Worm (Caenorhabditis elegans) whole organism, L4 larva: Measurements from ENCODE around the gene svh-5.

Experiments
- D1046.2 ChIP-seq: fragments of 200-800 bp; sonication (Bioruptor generic); IDR thresholded peaks from 2 replicates; pipeline ENCODE4 v1.3.6; 2022; ENCODE audit warnings: missing genetic modification characterization, missing compliant biosample characterization
- F26F4.8 ChIP-seq: fragments of 200-800 bp; sonication (Bioruptor generic); conservative IDR thresholded peaks from 2 replicates; pipeline ENCODE4 v1.3.6; 2022; ENCODE audit warnings: missing genetic modification characterization, missing compliant biosample characterization
- F37D6.2 ChIP-seq: sonication (generic microtip); optimal IDR thresholded peaks from 2 replicates; lab custom pipeline; 2016; ENCODE audit warnings: mild to moderate bottlenecking, missing genetic modification characterization, missing compliant biosample characterization
- aha-1 ChIP-seq: fragments of 150-350 bp; peaks from one replicate; lab custom pipeline; 2014; ENCODE audit warnings: missing biosample characterization, missing genetic modification characterization
- ceh-20 ChIP-seq: fragments of 200-800 bp; sonication (Bioruptor generic); IDR thresholded peaks from 2 replicates; pipeline ENCODE4 v1.3.6; 2022; ENCODE audit warnings: missing genetic modification reagents, missing genetic modification characterization, missing compliant biosample characterization
- daf-16 ChIP-seq, 3 experiments: sonication (generic microtip); optimal IDR thresholded peaks; 2 replicates each; lab custom pipeline; 2016 to 2017; ENCODE audit warnings: missing genetic modification characterization in 3 of 3, missing genetic modification reagents in 3 of 3, mild to moderate bottlenecking in 2 of 3, missing compliant biosample characterization in 2 of 3, missing biosample characterization in 1 of 3, moderate library complexity in 1 of 3
- dmd-6 ChIP-seq: fragments of 200-800 bp; sonication (Bioruptor generic); IDR thresholded peaks from 2 replicates; pipeline ENCODE4 v1.3.6; 2022; ENCODE audit warnings: missing genetic modification reagents, missing genetic modification characterization, missing compliant biosample characterization
- dve-1 ChIP-seq: sonication (generic microtip); optimal IDR thresholded peaks from 2 replicates; lab custom pipeline; 2017; ENCODE audit warnings: antibody characterized with exemption, mild to moderate bottlenecking, missing genetic modification characterization, missing compliant biosample characterization; ENCODE audit not compliant: insufficient read depth
- gei-8 ChIP-seq: fragments of 200-800 bp; sonication (Bioruptor generic); optimal IDR thresholded peaks from 2 replicates; lab custom pipeline; 2018; ENCODE audit warnings: mild to moderate bottlenecking, missing genetic modification characterization, missing compliant biosample characterization
- hif-1 ChIP-seq, 2 experiments: sonication (generic microtip); optimal IDR thresholded peaks; 2 replicates each; lab custom pipeline; 2016 to 2017; ENCODE audit warnings: missing compliant biosample characterization in 2 of 2, missing genetic modification characterization in 2 of 2, missing genetic modification reagents in 2 of 2, missing genotype in 2 of 2, mild to moderate bottlenecking in 1 of 2
- hlh-11 ChIP-seq: fragments of 200-800 bp; sonication (Bioruptor generic); optimal IDR thresholded peaks from 2 replicates; lab custom pipeline; 2018; ENCODE audit warnings: mild to moderate bottlenecking, missing genetic modification characterization, missing compliant biosample characterization
- hlh-30 ChIP-seq: sonication (generic microtip); optimal IDR thresholded peaks from 2 replicates; lab custom pipeline; 2017; ENCODE audit warnings: antibody characterized with exemption, mild to moderate bottlenecking, missing genetic modification characterization, missing compliant biosample characterization; ENCODE audit not compliant: insufficient read depth
- lsy-2 ChIP-seq, 2 experiments: fragments of 150-350 bp in 1 of 2; sonication (generic microtip) in 1 of 2; optimal IDR thresholded peaks; 2 replicates each; lab custom pipeline; 2014 to 2017; ENCODE audit warnings: missing biosample characterization in 2 of 2, missing genetic modification characterization in 2 of 2
- madf-9 ChIP-seq: fragments of 200-800 bp; sonication (Bioruptor generic); conservative IDR thresholded peaks from 2 replicates; pipeline ENCODE4 v1.3.6; 2022; ENCODE audit warnings: missing genetic modification reagents, missing genetic modification characterization, missing compliant biosample characterization
- mdl-1 ChIP-seq, 2 experiments: fragments of 150-350 bp in 1 of 2; sonication (generic microtip) in 1 of 2; optimal IDR thresholded peaks; 2 replicates each; lab custom pipeline; 2014 to 2017; ENCODE audit warnings: missing biosample characterization in 2 of 2, missing genetic modification characterization in 2 of 2
- mep-1 ChIP-seq: fragments of 150-350 bp; sonication (generic microtip); optimal IDR thresholded peaks from 3 replicates; lab custom pipeline; 2014; ENCODE audit warnings: missing biosample characterization, missing genetic modification characterization
- mes-2 ChIP-seq: sonication (generic microtip); optimal IDR thresholded peaks from 2 replicates; lab custom pipeline; 2016; ENCODE audit warnings: missing genotype, mild to moderate bottlenecking, missing genetic modification characterization, missing compliant biosample characterization; ENCODE audit not compliant: poor library complexity, severe bottlenecking
- mxl-2 ChIP-seq: fragments of 200-800 bp; sonication (Bioruptor generic); conservative IDR thresholded peaks from 2 replicates; pipeline ENCODE4 v1.3.6; 2022; ENCODE audit warnings: missing genetic modification reagents, missing genetic modification characterization, missing compliant biosample characterization
- mxl-3 ChIP-seq: fragments of 200-800 bp; sonication (Bioruptor generic); optimal IDR thresholded peaks from 2 replicates; lab custom pipeline; 2018; ENCODE audit warnings: mild to moderate bottlenecking, missing genetic modification characterization, missing compliant biosample characterization
- nhr-10 ChIP-seq: fragments of 150-350 bp; optimal IDR thresholded peaks from 2 replicates; lab custom pipeline; 2014; ENCODE audit warnings: missing biosample characterization, missing genetic modification characterization
- nhr-11 ChIP-seq: fragments of 150-350 bp; optimal IDR thresholded peaks from 2 replicates; lab custom pipeline; 2014; ENCODE audit warnings: missing biosample characterization, missing genetic modification characterization
- nhr-237 ChIP-seq: sonication (generic microtip); optimal IDR thresholded peaks from 2 replicates; lab custom pipeline; 2017; ENCODE audit warnings: missing biosample characterization, missing genetic modification characterization
- nhr-28 ChIP-seq: fragments of 150-350 bp; optimal IDR thresholded peaks from 2 replicates; lab custom pipeline; 2014; ENCODE audit warnings: missing biosample characterization, missing genetic modification characterization
- nhr-6 ChIP-seq: fragments of 150-350 bp; optimal IDR thresholded peaks from 2 replicates; lab custom pipeline; 2014; ENCODE audit warnings: missing biosample characterization, missing genetic modification characterization
- nhr-77 ChIP-seq: fragments of 150-350 bp; optimal IDR thresholded peaks from 2 replicates; lab custom pipeline; 2014; ENCODE audit warnings: missing biosample characterization, missing genetic modification characterization
- pha-4 ChIP-seq, 2 experiments: fragments of 150-350 bp in 1 of 2; fragments of 200-800 bp in 1 of 2; sonication (Bioruptor generic) in 1 of 2; IDR thresholded peaks in 1 of 2; optimal IDR thresholded peaks in 1 of 2; 2 replicates each; pipeline versions ENCODE4 v1.3.6 to Lab custom; 2014 to 2022; ENCODE audit warnings: missing genetic modification characterization in 2 of 2, missing genetic modification reagents in 2 of 2, missing biosample characterization in 1 of 2, missing compliant biosample characterization in 1 of 2
- pqm-1 ChIP-seq: sonication (generic microtip); optimal IDR thresholded peaks from 2 replicates; lab custom pipeline; 2017; ENCODE audit warnings: missing biosample characterization, missing genetic modification characterization
- rbr-2 ChIP-seq: sonication (generic microtip); optimal IDR thresholded peaks from 2 replicates; lab custom pipeline; 2016; ENCODE audit warnings: missing genotype, missing genetic modification characterization, missing compliant biosample characterization
- sdz-12 ChIP-seq: fragments of 200-800 bp; sonication (Bioruptor generic); optimal IDR thresholded peaks from 2 replicates; lab custom pipeline; 2018; ENCODE audit warnings: mild to moderate bottlenecking, missing genetic modification characterization, missing compliant biosample characterization
- unc-62 ChIP-seq, 3 experiments: fragments of 150-350 bp in 1 of 3; sonication (generic microtip); optimal IDR thresholded peaks in 2 of 3; peaks in 1 of 3; 1 replicate in 1 of 3; 2 replicates in 2 of 3; lab custom pipeline; 2014 to 2017; ENCODE audit warnings: missing biosample characterization in 3 of 3, missing genetic modification characterization in 3 of 3, missing genetic modification reagents in 3 of 3, missing genotype in 1 of 3
- vab-7 ChIP-seq: fragments of 200-800 bp; sonication (Bioruptor generic); IDR thresholded peaks from 2 replicates; pipeline ENCODE4 v1.3.6; 2022; ENCODE audit warnings: missing genetic modification reagents, missing genetic modification characterization, missing compliant biosample characterization

The svh-5 gene

ce11 chrX:15376580-15376979 lies 1.0 kb downstream of the svh-5 start:
- peak in 1 of 2 experiments; percentile 3 for TF ChIP-seq lsy-2 (tag; optimal IDR thresholded peaks at IDR 0.05; lab: Kevin White, UChicago)
- TF ChIP-seq aha-1, result peak; percentile 11
- TF ChIP-seq rbr-2, result peak; percentile 42
- TF ChIP-seq vab-7 (GFP tag; lab: Robert Waterston, UW), result no peak
- peak; percentile 46 for TF ChIP-seq dmd-6
- TF ChIP-seq hif-1 (tag; optimal IDR thresholded peaks at IDR 0.05; lab: Kevin White, UChicago), result peak in 1 of 2 experiments; percentile 13
- TF ChIP-seq mes-2 (tag; lab: Kevin White, UChicago), result peak; percentile 55
- TF ChIP-seq unc-62 (GFP tag; optimal IDR thresholded peaks at IDR 0.05 in 1 of 2; lab: Kevin White, UChicago), result peak in 1 of 2 experiments; percentile 63
- TF ChIP-seq unc-62 (tag; optimal IDR thresholded peaks at IDR 0.05; lab: Kevin White, UChicago), result no peak
- peak; percentile 42 for TF ChIP-seq mxl-3 (GFP tag; lab: Kevin White, UChicago)
- peak; percentile 59 for TF ChIP-seq hlh-11
- no peak for TF ChIP-seq pha-4 (GFP tag; IDR thresholded peaks at IDR 0.05; lab: Robert Waterston, UW)
- peak; percentile 9 for TF ChIP-seq pha-4 (tag; optimal IDR thresholded peaks at IDR 0.05; lab: Kevin White, UChicago)
- no peak for TF ChIP-seq ceh-20
- TF ChIP-seq gei-8 (GFP tag; lab: Kevin White, UChicago), result no peak
- no peak for TF ChIP-seq F37D6.2 (tag; lab: Kevin White, UChicago)
- no peak for TF ChIP-seq madf-9
- TF ChIP-seq nhr-77 (tag; lab: Kevin White, UChicago), result peak; percentile 65
- peak; percentile 52 for TF ChIP-seq hlh-30 (tag; lab: Kevin White, UChicago)
- TF ChIP-seq nhr-11 (tag; lab: Kevin White, UChicago), result no peak
- TF ChIP-seq D1046.2 (GFP tag; lab: Robert Waterston, UW), result no peak
- peak in 1 of 2 experiments; percentile 66 for TF ChIP-seq mdl-1 (tag; optimal IDR thresholded peaks at IDR 0.05; lab: Kevin White, UChicago)
- TF ChIP-seq mep-1, result peak; percentile 30
- peak; percentile 4 for TF ChIP-seq nhr-6
- TF ChIP-seq nhr-28 (tag; lab: Kevin White, UChicago), result peak; percentile 85
- TF ChIP-seq F26F4.8 (GFP tag; lab: Robert Waterston, UW), result no peak
- TF ChIP-seq dve-1 (tag; lab: Kevin White, UChicago), result peak; percentile 40
- no peak for TF ChIP-seq daf-16 (GFP tag; optimal IDR thresholded peaks at IDR 0.05; lab: Kevin White, UChicago)
- peak; percentile 85 for TF ChIP-seq daf-16 (tag; optimal IDR thresholded peaks at IDR 0.05; lab: Kevin White, UChicago)

- TF ChIP-seq pqm-1 (tag; lab: Kevin White, UChicago) (peak; percentile 11), hlh-11 (peak; percentile 35), daf-16 (GFP tag; optimal IDR thresholded peaks at IDR 0.05; lab: Kevin White, UChicago) (no peak), daf-16 (tag; optimal IDR thresholded peaks at IDR 0.05; lab: Kevin White, UChicago) (no peak), mes-2 (tag; lab: Kevin White, UChicago) (peak; percentile 7), pha-4 (GFP tag; IDR thresholded peaks at IDR 0.05; lab: Robert Waterston, UW) (no peak), pha-4 (tag; optimal IDR thresholded peaks at IDR 0.05; lab: Kevin White, UChicago) (no peak), madf-9 (no peak), nhr-28 (tag; lab: Kevin White, UChicago) (peak; percentile 60), sdz-12 (GFP tag; lab: Kevin White, UChicago) (no peak), dmd-6 (peak; percentile 24; the same call in 1 of the 2 replicates)
These were observed 2.3 kb downstream of the svh-5 start for ce11 chrX:15375299-15375698.

- no peak for TF ChIP-seq nhr-237 (tag; lab: Kevin White, UChicago)
- TF ChIP-seq nhr-28 (tag; lab: Kevin White, UChicago), result peak; percentile 44
- TF ChIP-seq mxl-2 (GFP tag; lab: Robert Waterston, UW), result no peak
- peak; percentile 52 for TF ChIP-seq nhr-10 (tag; lab: Kevin White, UChicago)
These were observed 2.9 kb downstream of the svh-5 start for ce11 chrX:15374668-15375208.
